Worm (Caenorhabditis elegans) whole organism, young adult: ENCODE measurements around the gene miga-1.

Experiments used
- B0035.1 ChIP-seq: sonication (generic microtip); optimal IDR thresholded peaks from 2 replicates; lab custom pipeline; 2016; ENCODE audit warnings: missing genetic modification characterization, mild to moderate bottlenecking, missing compliant biosample characterization, missing genotype, missing genetic modification reagents
- C17E4.6 ChIP-seq: fragments of 200-800 bp; sonication (Bioruptor generic); IDR thresholded peaks from 2 replicates; pipeline ENCODE4 v1.3.6; 2022; ENCODE audit warnings: missing genetic modification reagents, missing genetic modification characterization, missing compliant biosample characterization
- F10E7.11 ChIP-seq: sonication (generic microtip); optimal IDR thresholded peaks from 2 replicates; lab custom pipeline; 2017; ENCODE audit warnings: mild to moderate bottlenecking, missing genetic modification characterization, moderate library complexity, missing compliant biosample characterization
- T07F8.4 ChIP-seq: sonication (generic microtip); optimal IDR thresholded peaks from 2 replicates; lab custom pipeline; 2016; ENCODE audit warnings: mild to moderate bottlenecking, missing genetic modification characterization, moderate library complexity, missing compliant biosample characterization
- T26A5.8 ChIP-seq: sonication (generic microtip); optimal IDR thresholded peaks from 2 replicates; lab custom pipeline; 2016; ENCODE audit warnings: missing genetic modification characterization, missing compliant biosample characterization
- ama-1 ChIP-seq, 3 experiments: fragments of 150-350 bp in 1 of 3; sonication (generic microtip) in 2 of 3; optimal IDR thresholded peaks; 2 replicates each; lab custom pipeline; 2014 to 2018; ENCODE audit warnings: missing biosample characterization in 2 of 3, missing genetic modification characterization in 2 of 3, missing genetic modification reagents in 2 of 3
- attf-3 ChIP-seq: fragments of 200-800 bp; sonication (Bioruptor generic); conservative IDR thresholded peaks from 2 replicates; pipeline ENCODE4 v1.3.6; 2022; ENCODE audit warnings: missing genetic modification reagents, missing genetic modification characterization, missing compliant biosample characterization
- attf-6 ChIP-seq: fragments of 200-800 bp; sonication (Bioruptor generic); IDR thresholded peaks from 2 replicates; pipeline ENCODE4 v1.3.6; 2022; ENCODE audit warnings: missing genetic modification reagents, missing genetic modification characterization, missing compliant biosample characterization
- bed-1 ChIP-seq: fragments of 200-800 bp; sonication (Bioruptor generic); IDR thresholded peaks from 2 replicates; pipeline ENCODE4 v1.3.6; 2022; ENCODE audit warnings: missing genetic modification reagents, missing genetic modification characterization, missing compliant biosample characterization
- ccch-3 ChIP-seq: fragments of 200-800 bp; sonication (Bioruptor generic); optimal IDR thresholded peaks from 2 replicates; lab custom pipeline; 2018; ENCODE audit warnings: mild to moderate bottlenecking, missing genetic modification characterization, missing compliant biosample characterization
- cebp-2 ChIP-seq: fragments of 200-800 bp; sonication (Bioruptor generic); IDR thresholded peaks from 2 replicates; pipeline ENCODE4 v1.3.6; 2022; ENCODE audit warnings: missing genetic modification characterization, missing compliant biosample characterization
- ceh-100 ChIP-seq: fragments of 200-800 bp; sonication (Bioruptor generic); IDR thresholded peaks from 2 replicates; pipeline ENCODE4 v1.3.6; 2022; ENCODE audit warnings: missing genetic modification reagents, missing genetic modification characterization, missing compliant biosample characterization
- ceh-79 ChIP-seq: sonication (generic microtip); optimal IDR thresholded peaks from 2 replicates; lab custom pipeline; 2017; ENCODE audit warnings: mild to moderate bottlenecking, missing genetic modification characterization, missing compliant biosample characterization
- dpff-1 ChIP-seq: sonication (generic microtip); optimal IDR thresholded peaks from 2 replicates; lab custom pipeline; 2017; ENCODE audit warnings: mild to moderate bottlenecking, missing genetic modification characterization, missing compliant biosample characterization
- dpl-1 ChIP-seq: fragments of 150-350 bp; optimal IDR thresholded peaks from 2 replicates; lab custom pipeline; 2014; ENCODE audit warnings: missing biosample characterization, missing genetic modification reagents, missing genetic modification characterization
- efl-1 ChIP-seq: fragments of 150-350 bp; optimal IDR thresholded peaks from 2 replicates; lab custom pipeline; 2014; ENCODE audit warnings: missing biosample characterization, missing genetic modification reagents, missing genetic modification characterization
- egrh-3 ChIP-seq: fragments of 200-800 bp; sonication (Bioruptor generic); IDR thresholded peaks from 2 replicates; pipeline ENCODE4 v1.3.6; 2022; ENCODE audit warnings: missing genetic modification reagents, missing genetic modification characterization, missing compliant biosample characterization
- gei-17 ChIP-seq: fragments of 200-800 bp; sonication (Bioruptor generic); optimal IDR thresholded peaks from 2 replicates; lab custom pipeline; 2018; ENCODE audit warnings: mild to moderate bottlenecking, missing genetic modification characterization, missing compliant biosample characterization
- hlh-12 ChIP-seq: sonication (generic microtip); optimal IDR thresholded peaks from 2 replicates; lab custom pipeline; 2016; ENCODE audit warnings: missing genetic modification characterization, missing compliant biosample characterization
- let-526 ChIP-seq: fragments of 200-800 bp; sonication (Bioruptor generic); IDR thresholded peaks from 2 replicates; pipeline ENCODE4 v1.3.6; 2022; ENCODE audit warnings: missing genetic modification reagents, missing genetic modification characterization, missing compliant biosample characterization
- lin-26 ChIP-seq: fragments of 200-800 bp; sonication (Bioruptor generic); IDR thresholded peaks from 2 replicates; pipeline ENCODE4 v1.3.6; 2022; ENCODE audit warnings: missing genetic modification reagents, missing genetic modification characterization, missing compliant biosample characterization
- lir-1 ChIP-seq: fragments of 200-800 bp; sonication (Bioruptor generic); conservative IDR thresholded peaks from 2 replicates; pipeline ENCODE4 v1.3.6; 2022; ENCODE audit warnings: missing genetic modification reagents, missing genetic modification characterization, missing compliant biosample characterization
- madf-6 ChIP-seq: fragments of 200-800 bp; sonication (Bioruptor generic); IDR thresholded peaks from 2 replicates; pipeline ENCODE4 v1.3.6; 2022; ENCODE audit warnings: missing genetic modification reagents, missing genetic modification characterization, missing compliant biosample characterization
- madf-8 ChIP-seq: fragments of 200-800 bp; sonication (Bioruptor generic); conservative IDR thresholded peaks from 2 replicates; pipeline ENCODE4 v1.3.6; 2022; ENCODE audit warnings: missing genetic modification reagents, missing genetic modification characterization, missing compliant biosample characterization
- mxl-1 ChIP-seq: sonication (generic microtip); optimal IDR thresholded peaks from 2 replicates; lab custom pipeline; 2016; ENCODE audit warnings: missing genetic modification characterization, missing compliant biosample characterization
- nfya-1 ChIP-seq: sonication (generic microtip); optimal IDR thresholded peaks from 2 replicates; lab custom pipeline; 2017; ENCODE audit warnings: antibody characterized with exemption, missing compliant biosample characterization, missing genetic modification characterization, borderline replicate concordance; ENCODE audit not compliant: insufficient read depth
- nhr-120 ChIP-seq: fragments of 200-800 bp; sonication (Bioruptor generic); IDR thresholded peaks from 2 replicates; pipeline ENCODE4 v1.3.6; 2022; ENCODE audit warnings: missing genetic modification characterization, missing compliant biosample characterization
- nhr-90 ChIP-seq: sonication (generic microtip); optimal IDR thresholded peaks from 2 replicates; lab custom pipeline; 2016; ENCODE audit warnings: missing genotype, mild to moderate bottlenecking, missing genetic modification characterization, missing compliant biosample characterization
- rcor-1 ChIP-seq: fragments of 200-800 bp; sonication (Bioruptor generic); IDR thresholded peaks from 2 replicates; pipeline ENCODE4 v1.3.6; 2022; ENCODE audit warnings: missing genetic modification reagents, missing genetic modification characterization, missing compliant biosample characterization
- repo-1 ChIP-seq: sonication (generic microtip); optimal IDR thresholded peaks from 2 replicates; lab custom pipeline; 2017; ENCODE audit warnings: mild to moderate bottlenecking, missing genetic modification characterization, missing compliant biosample characterization
- snpc-1.1 ChIP-seq: sonication (generic microtip); optimal IDR thresholded peaks from 2 replicates; lab custom pipeline; 2017; ENCODE audit warnings: missing genetic modification characterization, mild to moderate bottlenecking, missing compliant biosample characterization, antibody characterized with exemption, moderate library complexity, missing genotype, missing genetic modification reagents; ENCODE audit not compliant: insufficient read depth
- sptf-2 ChIP-seq: fragments of 200-800 bp; sonication (Bioruptor generic); optimal IDR thresholded peaks from 2 replicates; lab custom pipeline; 2018; ENCODE audit warnings: mild to moderate bottlenecking, missing genetic modification characterization, missing compliant biosample characterization
- zfh-2 ChIP-seq: fragments of 200-800 bp; sonication (Bioruptor generic); conservative IDR thresholded peaks from 2 replicates; pipeline ENCODE4 v1.3.6; 2022; ENCODE audit warnings: missing genetic modification reagents, missing genetic modification characterization, missing compliant biosample characterization
- zim-3 ChIP-seq: sonication (generic microtip); optimal IDR thresholded peaks from 2 replicates; lab custom pipeline; 2017; ENCODE audit warnings: mild to moderate bottlenecking, missing genetic modification characterization, moderate library complexity, missing compliant biosample characterization
- ztf-26 ChIP-seq: sonication (generic microtip); optimal IDR thresholded peaks from 2 replicates; lab custom pipeline; 2017; ENCODE audit warnings: missing genetic modification characterization, missing compliant biosample characterization

The miga-1 gene

ce11 chrV:12402355-12402754, 1.7 kb upstream of the miga-1 start, which contains the start of gene K01D12.8:
K01D12.8 (plus strand) TSS chrV:12402655.
- TF ChIP-seq nhr-120 (GFP tag; lab: Robert Waterston, UW) (no peak), zfh-2 (GFP tag; lab: Robert Waterston, UW) (no peak), lir-1 (GFP tag; lab: Robert Waterston, UW) (no peak), rcor-1 (GFP tag; lab: Robert Waterston, UW) (no peak), zim-3 (tag; lab: Kevin White, UChicago) (no peak), C17E4.6 (no peak), cebp-2 (no peak), sptf-2 (GFP tag; lab: Kevin White, UChicago) (no peak), gei-17 (GFP tag; lab: Kevin White, UChicago) (no peak), dpff-1 (tag; lab: Kevin White, UChicago) (no peak), bed-1 (GFP tag; lab: Robert Waterston, UW) (no peak)

- TF ChIP-seq madf-6 (GFP tag; lab: Robert Waterston, UW) (peak; percentile 80), B0035.1 (no peak), ceh-79 (tag; lab: Kevin White, UChicago) (no peak), egrh-3 (no peak), efl-1 (GFP tag; lab: Kevin White, UChicago) (peak; percentile 22), attf-3 (0 out of 2 replicates have a peak, but pooled peaks have one; percentile 31), hlh-12 (tag; lab: Kevin White, UChicago) (no peak), madf-8 (GFP tag; lab: Robert Waterston, UW) (0 out of 2 replicates have a peak, but pooled peaks have one; percentile 7), attf-6 (no peak)
Measured at ce11 chrV:12401383-12401782, 724 bp upstream of the miga-1 start, which contains the start of gene K01D12.7. K01D12.7 (minus strand) TSS chrV:12401483.

- TF ChIP-seq ama-1 (optimal IDR thresholded peaks at IDR 0.05; lab: Kevin White, UChicago): no peak
- TF ChIP-seq ama-1 (GFP tag; optimal IDR thresholded peaks at IDR 0.05; lab: Kevin White, UChicago): no peak
- no peak for TF ChIP-seq dpl-1 (GFP tag; lab: Kevin White, UChicago)
- no peak for TF ChIP-seq nhr-90 (tag; lab: Kevin White, UChicago)
- TF ChIP-seq T07F8.4 (tag; lab: Kevin White, UChicago): no peak
- no peak for TF ChIP-seq dpff-1 (tag; lab: Kevin White, UChicago)
- no peak for TF ChIP-seq lin-26 (GFP tag; lab: Robert Waterston, UW)
- no peak for TF ChIP-seq let-526 (GFP tag; lab: Robert Waterston, UW)
- no peak for TF ChIP-seq nfya-1 (tag; lab: Kevin White, UChicago)
- TF ChIP-seq ztf-26 (tag; lab: Kevin White, UChicago): no peak
- no peak for TF ChIP-seq F10E7.11 (tag; lab: Kevin White, UChicago)
- no peak for TF ChIP-seq snpc-1.1 (tag; lab: Kevin White, UChicago)
- TF ChIP-seq repo-1 (tag; lab: Kevin White, UChicago): no peak
- no peak for TF ChIP-seq mxl-1 (tag; lab: Kevin White, UChicago)
- TF ChIP-seq ccch-3 (GFP tag; lab: Kevin White, UChicago): no peak
- no peak for TF ChIP-seq ceh-100 (GFP tag; lab: Robert Waterston, UW)
- no peak for TF ChIP-seq T26A5.8 (tag; lab: Kevin White, UChicago)
Measured at ce11 chrV:12397545-12397944, 3.1 kb downstream of the miga-1 start, which contains the start of gene K01D12.5. K01D12.5 (plus strand) TSS chrV:12397845.
